Worm (Caenorhabditis elegans): ENCODE data around the gene cut-2.

cut-2 gene

ce11 chrV:13459323-13459722 lies 44.6 kb downstream of the cut-2 start, which contains the start of gene bath-39:
Gene bath-39 (plus strand): TSS chrV:13459459.
- TF ChIP-seq zag-1 (tag; optimal IDR thresholded peaks at IDR 0.05): no peak
- TF ChIP-seq sea-2 (GFP tag; optimal IDR thresholded peaks at IDR 0.05): no peak
- TF ChIP-seq ama-1 (optimal IDR thresholded peaks at IDR 0.05): no peak
- TF ChIP-seq daf-12 (tag; optimal IDR thresholded peaks at IDR 0.05): no peak
- no peak for TF ChIP-seq tbx-2 (tag; optimal IDR thresholded peaks at IDR 0.05)
- TF ChIP-seq fkh-10 (GFP tag; optimal IDR thresholded peaks at IDR 0.05): no peak
- no peak for TF ChIP-seq nhr-23 (tag; optimal IDR thresholded peaks at IDR 0.05)
- no peak for TF ChIP-seq hmg-11 (tag; optimal IDR thresholded peaks at IDR 0.05)
- peak; percentile 12 for TF ChIP-seq lin-15B (tag; optimal IDR thresholded peaks at IDR 0.05)
- TF ChIP-seq elt-2 (tag; optimal IDR thresholded peaks at IDR 0.05): peak; percentile 1
- no peak for TF ChIP-seq ceh-9 (tag; optimal IDR thresholded peaks at IDR 0.05)
- no peak for TF ChIP-seq lsy-12 (tag; optimal IDR thresholded peaks at IDR 0.05)
- TF ChIP-seq pha-4 (tag; optimal IDR thresholded peaks at IDR 0.05): peak; percentile 27
- TF ChIP-seq ceh-16 (tag; optimal IDR thresholded peaks at IDR 0.05): no peak
- TF ChIP-seq eor-1 (tag; optimal IDR thresholded peaks at IDR 0.05): no peak

- TF ChIP-seq pqm-1 (tag; optimal IDR thresholded peaks at IDR 0.05): peak; percentile 100
- TF ChIP-seq egl-5 (tag; optimal IDR thresholded peaks at IDR 0.05): no peak
- no peak for TF ChIP-seq elt-3 (tag; optimal IDR thresholded peaks at IDR 0.05)
- TF ChIP-seq ztf-4 (tag; optimal IDR thresholded peaks at IDR 0.05): no peak
- peak; percentile 53 for TF ChIP-seq lin-15B (tag; optimal IDR thresholded peaks at IDR 0.05)
- TF ChIP-seq ceh-82 (tag; optimal IDR thresholded peaks at IDR 0.05): no peak
- TF ChIP-seq unc-39 (tag; optimal IDR thresholded peaks at IDR 0.05): no peak
- no peak for TF ChIP-seq zag-1 (tag; optimal IDR thresholded peaks at IDR 0.05)
- TF ChIP-seq sea-2 (GFP tag; optimal IDR thresholded peaks at IDR 0.05): no peak
- TF ChIP-seq nhr-12 (tag; optimal IDR thresholded peaks at IDR 0.05): no peak
- no peak for TF ChIP-seq ZK546.5 (tag; optimal IDR thresholded peaks at IDR 0.05)
- TF ChIP-seq lsy-12 (tag; optimal IDR thresholded peaks at IDR 0.05): peak; percentile 9
- no peak for TF ChIP-seq unc-62 (GFP tag; optimal IDR thresholded peaks at IDR 0.05)
- peak; percentile 12 for TF ChIP-seq nhr-43 (tag; optimal IDR thresholded peaks at IDR 0.05; ENCODE audit: poor library complexity, severe bottlenecking)
- peak; percentile 87 for TF ChIP-seq pha-4 (tag; optimal IDR thresholded peaks at IDR 0.05)
- no peak for TF ChIP-seq fkh-2 (tag; optimal IDR thresholded peaks at IDR 0.05)
- TF ChIP-seq lin-39 (tag; optimal IDR thresholded peaks at IDR 0.05): peak; percentile 45
- no peak for TF ChIP-seq eor-1 (tag; optimal IDR thresholded peaks at IDR 0.05)
- TF ChIP-seq nhr-28 (tag; optimal IDR thresholded peaks at IDR 0.05): no peak
- peak; percentile 90 for TF ChIP-seq hmg-11 (tag; optimal IDR thresholded peaks at IDR 0.05)
- TF ChIP-seq mml-1 (tag; optimal IDR thresholded peaks at IDR 0.05): no peak
- no peak for TF ChIP-seq fos-1 (tag; optimal IDR thresholded peaks at IDR 0.05)
- TF ChIP-seq nhr-11 (tag; optimal IDR thresholded peaks at IDR 0.05): peak; percentile 31
- no peak for TF ChIP-seq fkh-10 (GFP tag; optimal IDR thresholded peaks at IDR 0.05)
- no peak for TF ChIP-seq nhr-67 (tag; optimal IDR thresholded peaks at IDR 0.05)
- peak; percentile 53 for TF ChIP-seq nhr-23 (tag; optimal IDR thresholded peaks at IDR 0.05)
- peak; percentile 67 for TF ChIP-seq nfya-1 (tag; optimal IDR thresholded peaks at IDR 0.05; ENCODE audit: insufficient read depth)
- TF ChIP-seq nhr-25 (tag; optimal IDR thresholded peaks at IDR 0.05): peak; percentile 36
- no peak for TF ChIP-seq nhr-76 (tag; optimal IDR thresholded peaks at IDR 0.05)
- TF ChIP-seq snpc-4 (tag; optimal IDR thresholded peaks at IDR 0.05): peak; percentile 51
- TF ChIP-seq daf-12 (tag; optimal IDR thresholded peaks at IDR 0.05): no peak
- peak; percentile 28 for TF ChIP-seq jun-1 (tag; optimal IDR thresholded peaks at IDR 0.05)
- no peak for TF ChIP-seq ztf-11 (tag; optimal IDR thresholded peaks at IDR 0.05)
- peak; percentile 28 for TF ChIP-seq skn-1 (tag; optimal IDR thresholded peaks at IDR 0.05)
- TF ChIP-seq ceh-28 (tag; optimal IDR thresholded peaks at IDR 0.05): peak; percentile 68
- peak; percentile 89 for TF ChIP-seq elt-2 (tag; optimal IDR thresholded peaks at IDR 0.05)
Measured at ce11 chrV:13462974-13463373, 48.2 kb downstream of the cut-2 start, which contains the start of gene frm-10. Gene frm-10 (plus strand): TSS chrV:13463207.

DNA sequence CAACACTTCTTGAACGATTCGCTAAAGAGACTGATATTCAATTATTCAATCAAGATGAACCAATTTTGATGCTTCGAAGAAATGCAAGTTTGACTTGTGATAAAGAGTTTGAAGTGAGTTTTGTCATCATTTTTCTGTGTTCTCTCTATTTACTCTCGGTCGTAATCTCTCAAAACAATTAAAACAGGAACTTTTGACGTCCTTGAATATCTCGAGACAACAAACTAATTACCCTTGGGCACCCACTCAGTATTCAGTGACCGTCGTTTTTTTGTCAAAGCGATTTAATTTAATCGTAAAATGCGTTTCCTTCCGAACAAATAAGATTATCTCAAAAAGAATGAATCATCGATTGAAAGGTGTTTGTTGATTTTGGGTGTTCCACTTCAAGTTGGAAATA lies 49.4 kb downstream of the cut-2 start:
- TF ChIP-seq skn-1 (tag; optimal IDR thresholded peaks at IDR 0.05): peak; percentile 49
- peak; percentile 34 for TF ChIP-seq nhr-25 (tag; optimal IDR thresholded peaks at IDR 0.05)
- TF ChIP-seq ceh-82 (tag; optimal IDR thresholded peaks at IDR 0.05): no peak
- peak; percentile 9 for TF ChIP-seq elt-2 (tag; optimal IDR thresholded peaks at IDR 0.05)

All from whole organism, L3 larva.